Fruit fly (Drosophila melanogaster) whole organism, embryonic: ENCODE data around the gene Cyp4ac1.

Source experiments
- Asciz ChIP-seq: fragments of 200-800 bp; sonication (Bioruptor generic); optimal IDR thresholded peaks from 2 replicates; lab custom pipeline; 2017; ENCODE audit warnings: missing biosample characterization, mild to moderate bottlenecking, missing genetic modification characterization, missing genetic modification reagents
- Awh ChIP-seq: fragments of 200-800 bp; sonication (Bioruptor generic); IDR thresholded peaks from 2 replicates; pipeline ENCODE4, ENCODE4 v1.3.6; 2022; ENCODE audit warnings: missing biosample characterization, missing genetic modification characterization
- CG10274 ChIP-seq: fragments of 200-800 bp; sonication (Bioruptor generic); optimal IDR thresholded peaks from 3 replicates; lab custom pipeline; 2017; ENCODE audit warnings: missing biosample characterization, mild to moderate bottlenecking, missing genetic modification characterization
- CG10366 ChIP-seq: fragments of 200-800 bp; sonication (Bioruptor generic); IDR thresholded peaks from 2 replicates; pipeline ENCODE4 v1.3.6; 2022; ENCODE audit warnings: missing biosample characterization, missing genetic modification characterization
- CG10959 ChIP-seq: fragments of 200-800 bp; sonication (Bioruptor generic); IDR thresholded peaks from 2 replicates; pipeline ENCODE4 v1.3.6; 2022; ENCODE audit warnings: missing biosample characterization, missing genetic modification characterization
- CG11560 ChIP-seq: fragments of 200-800 bp; sonication (Bioruptor generic); IDR thresholded peaks from 3 replicates; pipeline ENCODE4 v1.3.6; 2022; ENCODE audit warnings: missing biosample characterization, missing genetic modification characterization
- CG12219 ChIP-seq: fragments of 200-800 bp; sonication (Bioruptor generic); optimal IDR thresholded peaks from 3 replicates; lab custom pipeline; 2018; ENCODE audit warnings: missing biosample characterization, mild to moderate bottlenecking, missing genetic modification characterization
- CG13287 ChIP-seq: fragments of 200-800 bp; sonication (Bioruptor generic); IDR thresholded peaks from 2 replicates; pipeline ENCODE4 v1.3.6; 2022; ENCODE audit warnings: missing biosample characterization, missing genetic modification characterization; ENCODE audit not compliant: partially characterized antibody
- CG15514 ChIP-seq: fragments of 200-800 bp; sonication (Bioruptor generic); optimal IDR thresholded peaks from 3 replicates; lab custom pipeline; 2017; ENCODE audit warnings: missing biosample characterization, missing genetic modification characterization, mild to moderate bottlenecking, moderate library complexity, missing genetic modification reagents
- CG16813 ChIP-seq: fragments of 200-800 bp; sonication (Bioruptor generic); IDR thresholded peaks from 3 replicates; pipeline ENCODE4 v1.3.6; 2022; ENCODE audit warnings: missing biosample characterization, missing genetic modification characterization; ENCODE audit not compliant: partially characterized antibody
- CG17359 ChIP-seq: fragments of 200-800 bp; sonication (Bioruptor generic); optimal IDR thresholded peaks from 3 replicates; lab custom pipeline; 2018; ENCODE audit warnings: missing biosample characterization, mild to moderate bottlenecking, missing genetic modification characterization, moderate library complexity
- CG32772 ChIP-seq: fragments of 200-800 bp; sonication (Bioruptor generic); IDR thresholded peaks from 2 replicates; pipeline ENCODE4 v1.3.6; 2022; ENCODE audit warnings: missing biosample characterization, missing genetic modification characterization
- CG3281 ChIP-seq: fragments of 200-800 bp; sonication (Bioruptor generic); optimal IDR thresholded peaks from 3 replicates; lab custom pipeline; 2017; ENCODE audit warnings: missing biosample characterization, mild to moderate bottlenecking, missing genetic modification characterization
- CG4282 ChIP-seq: fragments of 200-800 bp; sonication (Bioruptor generic); optimal IDR thresholded peaks from 2 replicates; lab custom pipeline; 2016; ENCODE audit warnings: missing biosample characterization, missing genetic modification characterization
- CG6854 ChIP-seq: fragments of 200-800 bp; sonication (Bioruptor generic); optimal IDR thresholded peaks from 3 replicates; lab custom pipeline; 2017; ENCODE audit warnings: missing biosample characterization, mild to moderate bottlenecking, missing genetic modification characterization
- CG7372 ChIP-seq: fragments of 200-800 bp; sonication (Bioruptor generic); IDR thresholded peaks from 2 replicates; pipeline ENCODE4 v1.3.6; 2022; ENCODE audit warnings: missing biosample characterization, missing genetic modification characterization
- CHES-1-like ChIP-seq: fragments of 200-800 bp; sonication (Bioruptor generic); optimal IDR thresholded peaks from 2 replicates; lab custom pipeline; 2016; ENCODE audit warnings: missing biosample characterization, missing genetic modification characterization
- D19B ChIP-seq: fragments of 200-800 bp; sonication (Bioruptor generic); optimal IDR thresholded peaks from 2 replicates; lab custom pipeline; 2017; ENCODE audit warnings: missing biosample characterization, mild to moderate bottlenecking, missing genetic modification characterization
- Dip2 ChIP-seq: fragments of 200-800 bp; sonication (Bioruptor generic); IDR thresholded peaks from 2 replicates; pipeline ENCODE4 v1.3.6; 2022; ENCODE audit warnings: missing biosample characterization, missing genetic modification characterization
- Max ChIP-seq: fragments of 200-800 bp; sonication (Bioruptor generic); optimal IDR thresholded peaks from 2 replicates; lab custom pipeline; 2016; ENCODE audit warnings: missing biosample characterization, mild to moderate bottlenecking, missing genetic modification characterization
- Mrtf ChIP-seq: fragments of 200-800 bp; sonication (Bioruptor generic); IDR thresholded peaks from 3 replicates; pipeline ENCODE4 v1.3.6; 2022; ENCODE audit warnings: missing biosample characterization, missing genetic modification characterization
- NC2β ChIP-seq: fragments of 200-800 bp; sonication (Bioruptor generic); optimal IDR thresholded peaks from 2 replicates; lab custom pipeline; 2016; ENCODE audit warnings: missing biosample characterization, missing genetic modification characterization
- Nf-YC ChIP-seq: fragments of 200-800 bp; optimal IDR thresholded peaks from 3 replicates; lab custom pipeline; 2019; ENCODE audit warnings: missing biosample characterization, mild to moderate bottlenecking, missing genetic modification characterization, moderate library complexity
- Opbp ChIP-seq: fragments of 200-800 bp; sonication (Bioruptor generic); IDR thresholded peaks from 3 replicates; pipeline ENCODE4 v1.3.6; 2022; ENCODE audit warnings: missing biosample characterization, missing genetic modification characterization; ENCODE audit not compliant: partially characterized antibody
- Rfx ChIP-seq: fragments of 200-800 bp; sonication (Bioruptor generic); IDR thresholded peaks from 2 replicates; pipeline ENCODE4 v1.3.6; 2022; ENCODE audit warnings: missing biosample characterization, missing genetic modification characterization
- Rx ChIP-seq: fragments of 200-800 bp; sonication (Bioruptor generic); IDR thresholded peaks from 2 replicates; pipeline ENCODE4 v1.3.6; 2022; ENCODE audit warnings: missing biosample characterization, missing genetic modification characterization
- Ssrp ChIP-seq: fragments of 200-800 bp; sonication (Bioruptor generic); optimal IDR thresholded peaks from 2 replicates; lab custom pipeline; 2018; ENCODE audit warnings: missing biosample characterization, mild to moderate bottlenecking, missing genetic modification characterization, moderate library complexity
- az2 ChIP-seq: fragments of 200-800 bp; sonication (Bioruptor generic); optimal IDR thresholded peaks from 3 replicates; lab custom pipeline; 2016; ENCODE audit warnings: missing biosample characterization, missing genetic modification characterization
- bcd ChIP-seq: fragments of 200-800 bp; sonication (Bioruptor generic); optimal IDR thresholded peaks from 2 replicates; lab custom pipeline; 2017; ENCODE audit warnings: missing biosample characterization, mild to moderate bottlenecking, missing genetic modification characterization
- caup ChIP-seq: fragments of 200-800 bp; sonication (Bioruptor generic); optimal IDR thresholded peaks from 3 replicates; lab custom pipeline; 2017; ENCODE audit warnings: missing biosample characterization, mild to moderate bottlenecking, missing genetic modification characterization, moderate library complexity; ENCODE audit not compliant: severe bottlenecking
- corto ChIP-seq: fragments of 200-800 bp; sonication (Bioruptor generic); optimal IDR thresholded peaks from 2 replicates; lab custom pipeline; 2016; ENCODE audit warnings: missing biosample characterization, mild to moderate bottlenecking, missing genetic modification characterization, moderate library complexity
- dysf ChIP-seq: fragments of 200-800 bp; sonication (Bioruptor generic); IDR thresholded peaks from 3 replicates; pipeline ENCODE4 v1.3.6; 2022; ENCODE audit warnings: missing biosample characterization, missing genetic modification characterization
- ftz-f1 ChIP-seq: fragments of 200-800 bp; sonication (Bioruptor generic); optimal IDR thresholded peaks from 2 replicates; lab custom pipeline; 2016; ENCODE audit warnings: missing biosample characterization, missing genetic modification characterization
- gce ChIP-seq: fragments of 200-800 bp; sonication (Bioruptor generic); IDR thresholded peaks from 3 replicates; pipeline ENCODE4 v1.3.6; 2022; ENCODE audit warnings: missing biosample characterization, missing genetic modification characterization
- gcm2 ChIP-seq: fragments of 200-800 bp; sonication (Bioruptor generic); optimal IDR thresholded peaks from 2 replicates; lab custom pipeline; 2016; ENCODE audit warnings: missing biosample characterization, missing genetic modification characterization
- gem ChIP-seq: fragments of 200-800 bp; sonication (Bioruptor generic); optimal IDR thresholded peaks from 2 replicates; lab custom pipeline; 2019; ENCODE audit warnings: missing biosample characterization, mild to moderate bottlenecking, missing genetic modification characterization, moderate library complexity
- kni ChIP-seq: fragments of 200-800 bp; sonication (Bioruptor generic); optimal IDR thresholded peaks from 3 replicates; lab custom pipeline; 2017; ENCODE audit warnings: mild to moderate bottlenecking, missing biosample characterization, missing genetic modification reagents, missing genetic modification characterization
- mld ChIP-seq: fragments of 200-800 bp; sonication (Bioruptor generic); IDR thresholded peaks from 3 replicates; pipeline ENCODE4 v1.3.6; 2022; ENCODE audit warnings: missing biosample characterization, missing genetic modification characterization; ENCODE audit not compliant: partially characterized antibody
- nmo ChIP-seq: fragments of 200-800 bp; sonication (Bioruptor generic); optimal IDR thresholded peaks from 2 replicates; lab custom pipeline; 2018; ENCODE audit warnings: missing biosample characterization, mild to moderate bottlenecking, missing genetic modification characterization, moderate library complexity
- prd ChIP-seq, 3 experiments: fragments of >200 bp in 2 of 3; fragments of 200-800 bp in 1 of 3; sonication (Bioruptor generic) in 1 of 3; optimal IDR thresholded peaks in 2 of 3; IDR thresholded peaks in 1 of 3; 2 replicates in 2 of 3; 3 replicates in 1 of 3; pipeline versions ENCODE4 v1.3.6 to Lab custom; 2017 to 2022; ENCODE audit warnings: missing biosample characterization in 1 of 3, missing genetic modification characterization in 1 of 3
- run ChIP-seq: fragments of 200-800 bp; sonication (Bioruptor generic); optimal IDR thresholded peaks from 3 replicates; lab custom pipeline; 2018; ENCODE audit warnings: missing biosample characterization, mild to moderate bottlenecking, missing genetic modification characterization
- sens-2 ChIP-seq: fragments of 200-800 bp; sonication (Bioruptor generic); IDR thresholded peaks from 2 replicates; pipeline ENCODE4 v1.3.6; 2022; ENCODE audit warnings: missing biosample characterization, missing genetic modification characterization
- ssp ChIP-seq: fragments of 200-800 bp; sonication (Bioruptor generic); IDR thresholded peaks from 2 replicates; pipeline ENCODE4 v1.3.6; 2022; ENCODE audit warnings: missing biosample characterization, missing genetic modification characterization
- tin ChIP-seq: fragments of 200-800 bp; sonication (Bioruptor generic); optimal IDR thresholded peaks from 3 replicates; lab custom pipeline; 2016; ENCODE audit warnings: missing biosample characterization, missing genetic modification characterization
- tio ChIP-seq: fragments of 200-800 bp; sonication (Bioruptor generic); optimal IDR thresholded peaks from 2 replicates; lab custom pipeline; 2017; ENCODE audit warnings: missing biosample characterization, missing genetic modification characterization, inconsistent platforms
- trh ChIP-seq: fragments of 200-800 bp; sonication (Bioruptor generic); optimal IDR thresholded peaks from 2 replicates; lab custom pipeline; 2016; ENCODE audit warnings: missing biosample characterization, missing genetic modification characterization
- wek ChIP-seq: fragments of 200-800 bp; sonication (Bioruptor generic); optimal IDR thresholded peaks from 3 replicates; lab custom pipeline; 2018; ENCODE audit warnings: missing biosample characterization, mild to moderate bottlenecking, missing genetic modification characterization, moderate library complexity
- yki ChIP-seq: fragments of >200 bp; optimal IDR thresholded peaks from 3 replicates; lab custom pipeline; 2018
- zen ChIP-seq: fragments of 200-800 bp; sonication (Bioruptor generic); optimal IDR thresholded peaks from 3 replicates; lab custom pipeline; 2018; ENCODE audit warnings: missing biosample characterization, mild to moderate bottlenecking, missing genetic modification characterization, moderate library complexity

The Cyp4ac1 gene

DNA sequence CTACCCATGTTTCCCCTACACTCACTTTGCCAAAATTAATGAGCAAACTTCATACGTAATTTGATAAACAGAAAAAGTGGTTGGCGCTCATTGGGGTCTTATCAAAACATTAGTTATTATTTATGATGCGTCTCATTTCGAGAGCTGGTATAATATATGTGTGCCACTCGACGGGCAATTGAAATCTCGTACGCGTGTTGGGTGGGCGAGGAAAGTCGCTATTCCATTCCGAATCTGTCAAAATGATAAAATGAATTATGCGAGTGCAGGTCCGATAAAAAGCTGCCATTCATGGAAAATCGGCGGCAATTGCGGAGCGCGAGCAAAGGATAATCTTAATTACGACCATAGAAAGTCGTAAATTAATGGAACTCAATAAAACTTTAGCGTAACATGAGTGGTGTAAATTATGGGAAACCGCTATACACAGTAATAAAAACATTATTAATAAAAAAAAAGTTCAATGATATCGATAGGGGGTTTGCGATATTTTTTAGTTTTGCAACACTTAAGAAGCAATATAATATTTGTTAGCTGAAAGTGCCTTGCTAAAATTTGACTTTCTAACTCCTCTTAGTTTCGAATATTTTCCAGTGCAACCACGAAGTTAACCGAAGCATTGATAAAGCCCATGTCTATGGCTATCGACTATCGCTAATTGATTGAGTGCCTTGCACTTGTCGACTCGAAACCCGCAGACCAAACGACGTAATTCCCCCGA is 21.4 kb upstream of the Cyp4ac1 start (continued):
- TF ChIP-seq corto (GFP tag; lab: Kevin White, UChicago) (peak; percentile 57), nmo (GFP tag; lab: Kevin White, UChicago) (peak; percentile 29), kni (GFP tag; lab: Kevin White, UChicago) (no peak), gce (GFP tag; lab: Robert Waterston, UW) (no peak), az2 (GFP tag; lab: Kevin White, UChicago) (peak; percentile 1), Opbp (GFP tag; lab: Robert Waterston, UW) (no peak), CG10959 (GFP tag; lab: Robert Waterston, UW) (no peak), CG17359 (tag; lab: Kevin White, UChicago) (peak; percentile 5), Ssrp (tag; lab: Kevin White, UChicago) (no peak), sens-2 (no peak), run (no peak), caup (peak; percentile 23), gcm2 (GFP tag; lab: Kevin White, UChicago) (no peak), CG13287 (GFP tag; lab: Robert Waterston, UW) (no peak), bcd (GFP tag; lab: Kevin White, UChicago) (no peak), CG16813 (GFP tag; lab: Robert Waterston, UW) (no peak), Rfx (GFP tag; lab: Robert Waterston, UW) (0 out of 2 replicates have a peak, but pooled peaks have one; percentile 13), yki (lab: Kevin White, UChicago) (no peak), Asciz (GFP tag; lab: Kevin White, UChicago) (no peak), CG10274 (GFP tag; lab: Kevin White, UChicago) (no peak), CG3281 (peak; percentile 1), CG7372 (GFP tag; lab: Robert Waterston, UW) (no peak), tin (GFP tag; lab: Kevin White, UChicago) (no peak), CG10366 (GFP tag; lab: Robert Waterston, UW) (no peak), prd (optimal IDR thresholded peaks at IDR 0.05; lab: Kevin White, UChicago) (no peak), prd (GFP tag; IDR thresholded peaks at IDR 0.05; lab: Robert Waterston, UW) (peak; percentile 13; the same call in 1 of the 3 replicates), gem (tag; lab: Kevin White, UChicago) (peak; percentile 55), NC2β (GFP tag; lab: Kevin White, UChicago) (no peak), ftz-f1 (GFP tag; lab: Kevin White, UChicago) (no peak), tio (no peak), Dip2 (GFP tag; lab: Robert Waterston, UW) (no peak), CG4282 (GFP tag; lab: Kevin White, UChicago) (no peak), Mrtf (GFP tag; lab: Robert Waterston, UW) (no peak), ssp (GFP tag; lab: Robert Waterston, UW) (no peak), CG15514 (peak; percentile 10), zen (no peak), wek (GFP tag; lab: Kevin White, UChicago) (no peak), Nf-YC (tag; lab: Kevin White, UChicago) (no peak), Awh (GFP tag; lab: Robert Waterston, UW) (no peak), CHES-1-like (GFP tag; lab: Kevin White, UChicago) (no peak), CG11560 (tag; lab: Robert Waterston, UW) (no peak), CG12219 (GFP tag; lab: Kevin White, UChicago) (no peak), D19B (GFP tag; lab: Kevin White, UChicago) (no peak), CG6854 (GFP tag; lab: Kevin White, UChicago) (no peak), Max (GFP tag; lab: Kevin White, UChicago) (no peak), dysf (GFP tag; lab: Robert Waterston, UW) (peak; percentile 42; the same call in 1 of the 3 replicates), Rx (GFP tag; lab: Robert Waterston, UW) (no peak), mld (no peak), CG32772 (GFP tag; lab: Robert Waterston, UW) (0 out of 2 replicates have a peak, but pooled peaks have one; percentile 13), trh (GFP tag; lab: Kevin White, UChicago) (no peak)
